Worm (Caenorhabditis elegans): Measurements from ENCODE around the gene ucp-4.

The ucp-4 gene

ce11 chrV:9340318-9340717 is 6.2 kb downstream of the ucp-4 start (continued):
- TF ChIP-seq snpc-1.3 (tag; optimal IDR thresholded peaks at IDR 0.05; ENCODE audit: insufficient read depth) (no peak), mxl-1 (tag; optimal IDR thresholded peaks at IDR 0.05) (peak; percentile 23), lir-1 (GFP tag; conservative IDR thresholded peaks at IDR 0.05) (no peak), hrde-1 (tag; optimal IDR thresholded peaks at IDR 0.05; ENCODE audit: borderline replicate concordance) (no peak), efl-1 (GFP tag; optimal IDR thresholded peaks at IDR 0.05) (no peak), mel-28 (tag; optimal IDR thresholded peaks at IDR 0.05; ENCODE audit: borderline replicate concordance) (peak; percentile 21), ztf-6 (GFP tag; IDR thresholded peaks at IDR 0.05) (no peak), snpc-1.1 (tag; optimal IDR thresholded peaks at IDR 0.05; ENCODE audit: insufficient read depth) (no peak), nfyb-1 (GFP tag; IDR thresholded peaks at IDR 0.05) (peak; percentile 86), mes-4 (tag; optimal IDR thresholded peaks at IDR 0.05) (no peak), athp-1 (tag; optimal IDR thresholded peaks at IDR 0.05) (no peak), lsl-1 (GFP tag; optimal IDR thresholded peaks at IDR 0.05) (no peak), unc-130 (GFP tag; optimal IDR thresholded peaks at IDR 0.05) (no peak), F37B4.10 (GFP tag; IDR thresholded peaks at IDR 0.05) (peak; percentile 94), Y79H2A.3 (GFP tag; conservative IDR thresholded peaks at IDR 0.05) (peak; percentile 92), bed-1 (GFP tag; IDR thresholded peaks at IDR 0.05) (0 out of 2 replicates have a peak, but pooled peaks have one; percentile 23), F49E8.2 (tag; optimal IDR thresholded peaks at IDR 0.05; ENCODE audit: insufficient read depth) (peak; percentile 37), ets-4 (GFP tag; optimal IDR thresholded peaks at IDR 0.05) (no peak), madf-3 (GFP tag; IDR thresholded peaks at IDR 0.05) (peak; percentile 80), ceh-100 (GFP tag; IDR thresholded peaks at IDR 0.05) (peak; percentile 72), ceh-27 (GFP tag; optimal IDR thresholded peaks at IDR 0.05) (no peak), snpc-4 (GFP tag; optimal IDR thresholded peaks at IDR 0.05) (no peak), snpc-4 (tag; optimal IDR thresholded peaks at IDR 0.05) (no peak), B0035.1 (tag; optimal IDR thresholded peaks at IDR 0.05) (no peak), Y67H2A.10 (GFP tag; conservative IDR thresholded peaks at IDR 0.05) (0 out of 2 replicates have a peak, but pooled peaks have one; percentile 24), dpff-1 (tag; optimal IDR thresholded peaks at IDR 0.05) (no peak), let-526 (GFP tag; IDR thresholded peaks at IDR 0.05) (no peak), cebp-2 (GFP tag; IDR thresholded peaks at IDR 0.05) (peak; percentile 97), sdz-38 (tag; optimal IDR thresholded peaks at IDR 0.05) (no peak), atf-7 (tag; optimal IDR thresholded peaks at IDR 0.05) (peak; percentile 16), nhr-90 (tag; optimal IDR thresholded peaks at IDR 0.05) (no peak), D2030.7 (GFP tag; IDR thresholded peaks at IDR 0.05) (peak; percentile 26; the same call in 1 of the 2 replicates), nfya-1 (tag; optimal IDR thresholded peaks at IDR 0.05; ENCODE audit: borderline replicate concordance, insufficient read depth) (no peak), ekl-4 (GFP tag; IDR thresholded peaks at IDR 0.05) (peak; percentile 75), tbx-9 (tag; optimal IDR thresholded peaks at IDR 0.05; ENCODE audit: borderline replicate concordance) (no peak), F33H1.4 (GFP tag; IDR thresholded peaks at IDR 0.05) (no peak), F10E7.11 (tag; optimal IDR thresholded peaks at IDR 0.05) (no peak), ZK185.1 (tag; optimal IDR thresholded peaks at IDR 0.05; ENCODE audit: poor library complexity, severe bottlenecking) (no peak), snpc-3.4 (tag; optimal IDR thresholded peaks at IDR 0.05) (no peak), madf-8 (GFP tag; conservative IDR thresholded peaks at IDR 0.05) (no peak), attf-3 (GFP tag; conservative IDR thresholded peaks at IDR 0.05) (0 out of 2 replicates have a peak, but pooled peaks have one; percentile 13), nhr-80 (tag; optimal IDR thresholded peaks at IDR 0.05) (no peak), F57C9.4 (tag; optimal IDR thresholded peaks at IDR 0.05) (no peak), zfh-2 (GFP tag; conservative IDR thresholded peaks at IDR 0.05) (0 out of 2 replicates have a peak, but pooled peaks have one; percentile 4), repo-1 (tag; optimal IDR thresholded peaks at IDR 0.05) (peak; percentile 75), ceh-58 (GFP tag; IDR thresholded peaks at IDR 0.05) (0 out of 2 replicates have a peak, but pooled peaks have one; percentile 86), ceh-40 (GFP tag; IDR thresholded peaks at IDR 0.05) (peak; percentile 75), pha-4 (tag; optimal IDR thresholded peaks at IDR 0.05) (no peak)

All from whole organism, young adult.